Worm (Caenorhabditis elegans): ENCODE measurements around the gene E02C12.19.

The E02C12.19 gene

ce11 chrV:9342965-9343628, 33.2 kb downstream of the E02C12.19 start:
- peak; percentile 29 for TF ChIP-seq gmeb-1 (tag; optimal IDR thresholded peaks at IDR 0.05)
- no peak for TF ChIP-seq F13H6.1 (tag; optimal IDR thresholded peaks at IDR 0.05)
- TF ChIP-seq alr-1 (tag; optimal IDR thresholded peaks at IDR 0.05) = no peak
- TF ChIP-seq C34F6.9 (tag; optimal IDR thresholded peaks at IDR 0.05) = no peak
- TF ChIP-seq unc-62 (GFP tag; optimal IDR thresholded peaks at IDR 0.05) = no peak
- no peak for TF ChIP-seq sma-3 (GFP tag; optimal IDR thresholded peaks at IDR 0.05)
- no peak for TF ChIP-seq nhr-77 (tag; optimal IDR thresholded peaks at IDR 0.05)
- TF ChIP-seq skn-1 (tag; optimal IDR thresholded peaks at IDR 0.05) = no peak
- peak; percentile 27 for TF ChIP-seq ztf-4 (tag; optimal IDR thresholded peaks at IDR 0.05)
- no peak for TF ChIP-seq ceh-82 (tag; optimal IDR thresholded peaks at IDR 0.05)
- TF ChIP-seq lin-39 (tag; optimal IDR thresholded peaks at IDR 0.05) = no peak
- TF ChIP-seq nhr-11 (tag; optimal IDR thresholded peaks at IDR 0.05) = no peak
- no peak for TF ChIP-seq sem-4 (tag; optimal IDR thresholded peaks at IDR 0.05)
- no peak for TF ChIP-seq nhr-6 (tag; optimal IDR thresholded peaks at IDR 0.05)
- TF ChIP-seq nhr-12 (tag; optimal IDR thresholded peaks at IDR 0.05) = no peak
- no peak for TF ChIP-seq R02D3.7 (tag; optimal IDR thresholded peaks at IDR 0.05)
- TF ChIP-seq nhr-237 (tag; optimal IDR thresholded peaks at IDR 0.05) = no peak
- TF ChIP-seq unc-55 (GFP tag; optimal IDR thresholded peaks at IDR 0.05) = peak; percentile 1
- TF ChIP-seq dmd-4 (tag; optimal IDR thresholded peaks at IDR 0.05) = no peak
- no peak for TF ChIP-seq zag-1 (tag; optimal IDR thresholded peaks at IDR 0.05)
- TF ChIP-seq blmp-1 (tag; optimal IDR thresholded peaks at IDR 0.05; ENCODE audit: insufficient read depth) = no peak
- TF ChIP-seq elt-1 (tag; optimal IDR thresholded peaks at IDR 0.05) = no peak
- no peak for TF ChIP-seq egl-27 (tag; optimal IDR thresholded peaks at IDR 0.05)
- TF ChIP-seq crh-2 (tag; optimal IDR thresholded peaks at IDR 0.05) = no peak
- no peak for TF ChIP-seq aly-2 (tag; optimal IDR thresholded peaks at IDR 0.05)
- TF ChIP-seq nhr-25 (tag; optimal IDR thresholded peaks at IDR 0.05) = no peak
- TF ChIP-seq lsy-2 (tag; optimal IDR thresholded peaks at IDR 0.05) = peak in 1 of 2 experiments; percentile 17
- no peak for TF ChIP-seq mbf-1 (tag; optimal IDR thresholded peaks at IDR 0.05)
- no peak for TF ChIP-seq nhr-23 (tag; optimal IDR thresholded peaks at IDR 0.05)
- TF ChIP-seq ztf-11 (tag; optimal IDR thresholded peaks at IDR 0.05) = no peak
- TF ChIP-seq ama-1 (optimal IDR thresholded peaks at IDR 0.05) = peak; percentile 75
- no peak for TF ChIP-seq unc-39 (tag; optimal IDR thresholded peaks at IDR 0.05)

ce11 chrV:9340318-9340717, 36.0 kb downstream of the E02C12.19 start:
- TF ChIP-seq nhr-25 (tag; optimal IDR thresholded peaks at IDR 0.05) = no peak
- TF ChIP-seq nhr-129 (tag; optimal IDR thresholded peaks at IDR 0.05) = peak; percentile 42
- TF ChIP-seq lsy-2 (tag; optimal IDR thresholded peaks at IDR 0.05) = peak in 1 of 2 experiments; percentile 16
- TF ChIP-seq sma-3 (GFP tag; optimal IDR thresholded peaks at IDR 0.05) = peak; percentile 6
- TF ChIP-seq lin-13 (GFP tag; optimal IDR thresholded peaks at IDR 0.05) = peak; percentile 2
- TF ChIP-seq ama-1 (optimal IDR thresholded peaks at IDR 0.05) = peak; percentile 78
- TF ChIP-seq sma-9 (GFP tag; optimal IDR thresholded peaks at IDR 0.05) = peak; percentile 31
- TF ChIP-seq sma-9 (tag; optimal IDR thresholded peaks at IDR 0.05) = no peak
- TF ChIP-seq nhr-12 (tag; optimal IDR thresholded peaks at IDR 0.05) = no peak

ce11 chrV:9338452-9338851, 37.9 kb downstream of the E02C12.19 start:
- no peak for TF ChIP-seq lin-39 (tag; optimal IDR thresholded peaks at IDR 0.05)
- TF ChIP-seq nhr-25 (tag; optimal IDR thresholded peaks at IDR 0.05) = peak; percentile 21
- TF ChIP-seq blmp-1 (tag; optimal IDR thresholded peaks at IDR 0.05; ENCODE audit: insufficient read depth) = no peak
- no peak for TF ChIP-seq nhr-12 (tag; optimal IDR thresholded peaks at IDR 0.05)
- TF ChIP-seq nhr-6 (tag; optimal IDR thresholded peaks at IDR 0.05) = peak; percentile 2
- peak; percentile 59 for TF ChIP-seq ama-1 (optimal IDR thresholded peaks at IDR 0.05)
- TF ChIP-seq sma-9 (GFP tag; optimal IDR thresholded peaks at IDR 0.05) = peak; percentile 44
- no peak for TF ChIP-seq sma-9 (tag; optimal IDR thresholded peaks at IDR 0.05)
- TF ChIP-seq Y55F3AM.14 (GFP tag; optimal IDR thresholded peaks at IDR 0.05) = peak; percentile 53
- peak; percentile 55 for TF ChIP-seq nhr-129 (tag; optimal IDR thresholded peaks at IDR 0.05)
- peak; percentile 51 for TF ChIP-seq sma-3 (GFP tag; optimal IDR thresholded peaks at IDR 0.05)

- no peak for TF ChIP-seq ztf-4 (tag; optimal IDR thresholded peaks at IDR 0.05)
- TF ChIP-seq aly-2 (tag; optimal IDR thresholded peaks at IDR 0.05) = no peak
- TF ChIP-seq sma-3 (GFP tag; optimal IDR thresholded peaks at IDR 0.05) = no peak
- TF ChIP-seq ceh-82 (tag; optimal IDR thresholded peaks at IDR 0.05) = no peak
- no peak for TF ChIP-seq gmeb-1 (tag; optimal IDR thresholded peaks at IDR 0.05)
Observed at ce11 chrV:9336462-9336861, 39.9 kb downstream of the E02C12.19 start, which contains the start of gene coq-6. Gene coq-6, plus strand, starts transcription at chrV:9336762.

All from whole organism, L2 larva.